Worm (Caenorhabditis elegans): ENCODE measurements around the gene C24B5.4.

The C24B5.4 gene

DNA sequence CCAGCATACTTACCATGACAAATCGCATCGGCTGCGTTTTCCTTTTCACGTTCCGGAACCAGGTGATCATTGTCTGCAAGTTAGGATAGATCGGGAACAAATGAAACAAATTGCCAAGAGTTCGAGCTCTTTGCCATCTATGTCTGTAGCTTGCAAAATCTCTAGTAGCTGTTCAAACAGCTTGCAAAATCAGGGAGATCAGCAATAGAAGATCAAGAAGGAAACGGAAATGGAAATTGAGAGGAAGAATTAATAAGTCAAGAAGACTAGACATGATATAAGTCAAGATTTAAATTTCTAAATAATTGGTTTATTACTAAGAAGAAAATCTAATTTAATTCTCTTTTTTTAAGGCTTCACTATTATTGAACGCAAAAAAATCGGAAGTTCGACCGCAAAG, 35.2 kb upstream of the C24B5.4 start, which contains the start of gene F07C3.3:
TSS of gene F07C3.3 (minus strand) at position 101 of the 400 bp plus-strand sequence.
- no peak for TF ChIP-seq die-1 (tag; optimal IDR thresholded peaks at IDR 0.05)
- no peak for TF ChIP-seq rec-8 (tag; optimal IDR thresholded peaks at IDR 0.05)
- TF ChIP-seq akir-1 (GFP tag; optimal IDR thresholded peaks at IDR 0.05), result no peak
- no peak for TF ChIP-seq C17E4.6 (GFP tag; IDR thresholded peaks at IDR 0.05)
- no peak for TF ChIP-seq snpc-1.1 (tag; optimal IDR thresholded peaks at IDR 0.05; ENCODE audit: insufficient read depth)
- no peak for TF ChIP-seq mxl-1 (tag; optimal IDR thresholded peaks at IDR 0.05)
- no peak for TF ChIP-seq him-1 (tag; optimal IDR thresholded peaks at IDR 0.05)
- TF ChIP-seq atf-7 (tag; optimal IDR thresholded peaks at IDR 0.05), result no peak
- TF ChIP-seq bed-1 (GFP tag; IDR thresholded peaks at IDR 0.05), result no peak
- no peak for TF ChIP-seq madf-3 (GFP tag; IDR thresholded peaks at IDR 0.05)

DNA sequence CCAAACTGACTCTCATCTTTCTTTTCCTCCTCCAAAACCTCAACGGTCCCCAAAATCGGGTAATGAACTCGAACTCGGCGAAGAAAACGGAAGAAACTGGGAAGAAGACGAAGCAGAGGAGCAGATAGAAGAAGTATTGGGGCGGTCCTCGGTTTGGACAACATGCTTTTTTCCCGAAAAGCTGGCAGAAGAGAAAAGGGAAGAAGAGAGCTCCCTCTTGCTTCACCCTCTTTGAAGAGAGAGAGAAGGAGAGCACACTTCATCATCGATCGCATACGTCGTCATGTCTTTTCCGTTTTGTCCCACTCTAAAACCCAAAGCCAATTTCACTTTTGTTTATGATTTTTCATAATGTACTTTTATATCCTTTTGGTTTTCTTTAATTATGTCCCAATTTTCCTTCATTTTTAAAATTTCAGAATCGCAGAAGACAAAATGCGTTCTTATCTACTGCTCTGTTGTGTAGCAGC, 28.6 kb upstream of the C24B5.4 start, which contains the start of gene F07C3.2:
TSS of gene F07C3.2 (plus strand) at position 420 of the 470 bp plus-strand sequence.
- no peak for TF ChIP-seq ceh-79 (tag; optimal IDR thresholded peaks at IDR 0.05)
- no peak for TF ChIP-seq hsf-1 (GFP tag; IDR thresholded peaks at IDR 0.05)
- TF ChIP-seq B0336.3 (GFP tag; IDR thresholded peaks at IDR 0.05), result no peak
- TF ChIP-seq lin-26 (GFP tag; IDR thresholded peaks at IDR 0.05), result no peak
- TF ChIP-seq lin-35 (GFP tag; optimal IDR thresholded peaks at IDR 0.05), result no peak
- TF ChIP-seq attf-6 (GFP tag; IDR thresholded peaks at IDR 0.05), result no peak
- no peak for TF ChIP-seq gei-17 (GFP tag; optimal IDR thresholded peaks at IDR 0.05)
- TF ChIP-seq nhr-120 (GFP tag; IDR thresholded peaks at IDR 0.05), result no peak
- TF ChIP-seq lag-1 (GFP tag; IDR thresholded peaks at IDR 0.05), result no peak
- no peak for TF ChIP-seq attf-5 (GFP tag; optimal IDR thresholded peaks at IDR 0.05)
- no peak for TF ChIP-seq F57A8.1 (GFP tag; optimal IDR thresholded peaks at IDR 0.05)
- no peak for TF ChIP-seq ceh-91 (GFP tag; IDR thresholded peaks at IDR 0.05)
- no peak for TF ChIP-seq ztf-25 (GFP tag; IDR thresholded peaks at IDR 0.05)
- no peak for TF ChIP-seq Y53G8AR.9 (GFP tag; conservative IDR thresholded peaks at IDR 0.05)
- TF ChIP-seq ceh-58 (GFP tag; IDR thresholded peaks at IDR 0.05), result no peak
- no peak for TF ChIP-seq Y67H2A.10 (GFP tag; conservative IDR thresholded peaks at IDR 0.05)
- TF ChIP-seq egl-44 (GFP tag; IDR thresholded peaks at IDR 0.05), result no peak
- TF ChIP-seq sptf-2 (GFP tag; optimal IDR thresholded peaks at IDR 0.05), result no peak
- TF ChIP-seq hlh-12 (tag; optimal IDR thresholded peaks at IDR 0.05), result no peak

DNA sequence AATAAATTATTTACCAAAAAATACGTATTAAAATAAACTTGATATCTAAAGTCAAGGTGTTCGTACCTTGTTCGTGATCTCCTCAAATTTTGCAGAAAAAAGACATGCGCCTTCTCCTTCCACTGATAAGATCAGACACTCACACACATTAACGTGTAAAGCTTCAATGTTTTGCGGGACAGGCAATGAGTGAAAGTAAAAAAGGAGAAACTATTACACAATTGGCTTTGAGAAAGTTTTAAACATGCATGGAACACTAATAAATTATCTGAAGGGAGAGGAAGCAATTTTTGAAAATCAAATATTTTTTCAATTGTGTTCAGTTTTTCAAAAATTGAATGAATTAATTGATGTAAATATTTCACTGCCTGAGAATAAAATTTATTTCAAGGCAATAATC, 27.9 kb upstream of the C24B5.4 start:
- TF ChIP-seq lin-54 (GFP tag; optimal IDR thresholded peaks at IDR 0.05), result no peak
- TF ChIP-seq nhr-120 (GFP tag; IDR thresholded peaks at IDR 0.05), result no peak
- TF ChIP-seq sea-2 (GFP tag; IDR thresholded peaks at IDR 0.05), result no peak
- no peak for TF ChIP-seq unc-130 (GFP tag; optimal IDR thresholded peaks at IDR 0.05)
- no peak for TF ChIP-seq let-526 (GFP tag; IDR thresholded peaks at IDR 0.05)
- no peak for TF ChIP-seq unc-62 (GFP tag; optimal IDR thresholded peaks at IDR 0.05)
- no peak for TF ChIP-seq T07F8.4 (tag; optimal IDR thresholded peaks at IDR 0.05)
- no peak for TF ChIP-seq Y53G8AR.9 (GFP tag; conservative IDR thresholded peaks at IDR 0.05)
- no peak for TF ChIP-seq hlh-26 (GFP tag; conservative IDR thresholded peaks at IDR 0.05)
- no peak for TF ChIP-seq ceh-58 (GFP tag; IDR thresholded peaks at IDR 0.05)
- no peak for TF ChIP-seq attf-5 (GFP tag; optimal IDR thresholded peaks at IDR 0.05)

Measured in whole organism, young adult.